Worm (Caenorhabditis elegans): ENCODE data around the gene dhs-25.

dhs-25 gene

DNA sequence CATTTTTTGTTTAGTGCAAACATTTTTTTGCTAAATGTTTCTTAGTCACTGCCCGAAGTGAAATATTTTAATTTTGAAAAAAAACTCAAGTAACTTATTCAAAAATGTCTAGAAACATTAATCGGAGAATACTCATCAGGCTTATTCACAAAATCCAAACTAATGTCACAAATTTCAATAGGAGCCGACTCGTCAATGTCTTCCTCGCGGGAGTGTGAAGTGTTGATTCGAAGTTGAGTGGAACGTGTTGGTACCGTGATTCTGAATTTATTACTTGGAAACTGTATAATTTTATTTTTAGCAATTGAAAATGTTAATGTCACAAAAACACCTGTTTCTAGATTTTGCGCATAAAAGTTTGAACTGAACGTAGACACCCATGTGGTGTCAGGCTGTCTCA, 3.2 kb downstream of the dhs-25 start:
- no peak for TF ChIP-seq nhr-20 (tag; optimal IDR thresholded peaks at IDR 0.05)
- no peak for TF ChIP-seq sptf-1 (tag; optimal IDR thresholded peaks at IDR 0.05)

DNA sequence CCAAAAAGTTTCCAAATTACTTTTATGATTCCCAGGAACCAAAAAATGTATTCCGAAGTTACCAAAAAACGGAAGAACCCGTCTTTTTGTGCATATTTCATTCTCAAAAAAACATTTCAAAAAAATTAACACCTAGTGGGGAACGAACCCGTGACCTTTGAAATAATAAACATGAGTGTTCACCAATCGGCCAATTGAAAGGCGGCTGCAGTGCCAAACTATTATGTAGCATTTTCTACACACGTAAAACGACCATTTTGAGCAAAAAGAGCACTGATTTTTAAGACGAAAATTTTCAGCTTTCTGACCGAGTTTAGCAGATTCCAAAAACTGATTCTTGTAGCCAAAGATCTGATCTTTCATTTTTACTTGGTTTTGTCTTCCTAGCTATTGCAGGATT, 4.7 kb downstream of the dhs-25 start:
- TF ChIP-seq pax-3 (tag; optimal IDR thresholded peaks at IDR 0.05) (no peak), unc-62 (GFP tag; optimal IDR thresholded peaks at IDR 0.05) (no peak), dpl-1 (GFP tag; optimal IDR thresholded peaks at IDR 0.05) (no peak), nhr-12 (tag; optimal IDR thresholded peaks at IDR 0.05) (no peak)

DNA sequence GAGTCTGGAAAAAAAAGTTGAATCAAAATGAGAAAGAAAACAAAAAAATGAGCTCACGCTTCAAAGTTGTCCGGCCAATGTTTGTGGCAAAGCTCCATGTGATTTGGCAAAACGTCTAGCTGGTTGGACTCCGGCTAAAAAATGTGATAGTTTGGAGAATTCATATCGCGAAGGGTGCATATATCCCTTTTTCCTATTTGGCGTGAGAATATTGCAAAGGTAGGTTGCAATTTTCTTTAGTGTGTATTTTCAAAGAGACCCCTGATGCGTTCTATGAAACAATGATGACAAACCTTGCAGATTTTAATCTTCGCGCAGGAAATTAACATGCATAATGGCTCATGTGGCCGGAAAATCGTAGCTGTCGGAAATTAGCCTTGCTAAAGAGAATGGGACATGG, 5.8 kb downstream of the dhs-25 start:
- TF ChIP-seq fkh-10 (GFP tag; optimal IDR thresholded peaks at IDR 0.05) (no peak), dpl-1 (GFP tag; optimal IDR thresholded peaks at IDR 0.05) (no peak), nhr-90 (tag; optimal IDR thresholded peaks at IDR 0.05; ENCODE audit: poor library complexity) (peak; percentile 39), lir-3 (tag; optimal IDR thresholded peaks at IDR 0.05; ENCODE audit: poor library complexity) (no peak), nhr-11 (tag; optimal IDR thresholded peaks at IDR 0.05) (no peak), snpc-4 (tag; optimal IDR thresholded peaks at IDR 0.05) (no peak), C04F5.9 (tag; optimal IDR thresholded peaks at IDR 0.05) (no peak), nhr-19 (GFP tag; conservative IDR thresholded peaks at IDR 0.05) (no peak), mef-2 (tag; optimal IDR thresholded peaks at IDR 0.05) (no peak), mab-9 (GFP tag; IDR thresholded peaks at IDR 0.05) (no peak), ceh-82 (tag; optimal IDR thresholded peaks at IDR 0.05) (peak in 1 of 3 experiments; percentile 3), unc-30 (tag; optimal IDR thresholded peaks at IDR 0.05) (no peak), vab-15 (tag; optimal IDR thresholded peaks at IDR 0.05) (no peak), ztf-4 (tag; optimal IDR thresholded peaks at IDR 0.05) (no peak), nhr-28 (tag; optimal IDR thresholded peaks at IDR 0.05) (no peak), snu-23 (GFP tag; optimal IDR thresholded peaks at IDR 0.05) (peak; percentile 51), aly-2 (tag; optimal IDR thresholded peaks at IDR 0.05) (no peak), zip-4 (GFP tag; optimal IDR thresholded peaks at IDR 0.05) (no peak), unc-62 (GFP tag; optimal IDR thresholded peaks at IDR 0.05) (no peak), grh-1 (GFP tag; IDR thresholded peaks at IDR 0.05) (no peak), nhr-47 (tag; optimal IDR thresholded peaks at IDR 0.05) (peak; percentile 58), nhr-20 (tag; optimal IDR thresholded peaks at IDR 0.05) (no peak), skn-1 (tag; optimal IDR thresholded peaks at IDR 0.05) (peak; percentile 23), ceh-90 (tag; optimal IDR thresholded peaks at IDR 0.05) (no peak), blmp-1 (tag; optimal IDR thresholded peaks at IDR 0.05) (no peak), ceh-8 (GFP tag; optimal IDR thresholded peaks at IDR 0.05) (no peak), nhr-12 (tag; optimal IDR thresholded peaks at IDR 0.05) (no peak), sptf-1 (tag; optimal IDR thresholded peaks at IDR 0.05) (no peak), ama-1 (optimal IDR thresholded peaks at IDR 0.05) (no peak), mdl-1 (tag; optimal IDR thresholded peaks at IDR 0.05) (no peak), mep-1 (tag; optimal IDR thresholded peaks at IDR 0.05) (no peak), ceh-88 (GFP tag; IDR thresholded peaks at IDR 0.05) (no peak), jun-1 (tag; optimal IDR thresholded peaks at IDR 0.05) (peak; percentile 17), lsy-2 (tag; optimal IDR thresholded peaks at IDR 0.05) (no peak), nhr-76 (tag; optimal IDR thresholded peaks at IDR 0.05) (no peak), aha-1 (tag; optimal IDR thresholded peaks at IDR 0.05) (no peak), Y116A8C.19 (tag; optimal IDR thresholded peaks at IDR 0.05; ENCODE audit: borderline replicate concordance) (no peak), fkh-4 (tag; optimal IDR thresholded peaks at IDR 0.05; ENCODE audit: borderline replicate concordance) (no peak), ets-5 (GFP tag; IDR thresholded peaks at IDR 0.05) (no peak), unc-98 (GFP tag; IDR thresholded peaks at IDR 0.05) (no peak), nhr-85 (tag) (no peak), sox-4 (tag; optimal IDR thresholded peaks at IDR 0.05) (no peak), lin-39 (tag; optimal IDR thresholded peaks at IDR 0.05) (no peak), alr-1 (tag; optimal IDR thresholded peaks at IDR 0.05; ENCODE audit: borderline replicate concordance) (no peak), ztf-11 (tag; optimal IDR thresholded peaks at IDR 0.05) (no peak), ceh-63 (GFP tag; optimal IDR thresholded peaks at IDR 0.05) (no peak), nhr-71 (tag; optimal IDR thresholded peaks at IDR 0.05) (peak; percentile 7), dsc-1 (tag; optimal IDR thresholded peaks at IDR 0.05) (no peak), unc-86 (tag; optimal IDR thresholded peaks at IDR 0.05) (no peak)
